Worm (Caenorhabditis elegans) whole organism, L4 larva: Measurements from ENCODE around the gene syx-16.

Experiments
- T26A8.4 ChIP-seq: fragments of 200-800 bp; sonication (Bioruptor generic); IDR thresholded peaks from 2 replicates; pipeline ENCODE4 v1.3.6; 2022; ENCODE audit warnings: missing genetic modification characterization, missing compliant biosample characterization
- cey-2 ChIP-seq: sonication (generic microtip); optimal IDR thresholded peaks from 3 replicates; lab custom pipeline; 2017; ENCODE audit warnings: missing genetic modification characterization, mild to moderate bottlenecking, missing compliant biosample characterization, antibody characterized with exemption, borderline replicate concordance; ENCODE audit not compliant: insufficient read depth
- daf-16 ChIP-seq, 3 experiments: sonication (generic microtip); optimal IDR thresholded peaks; 2 replicates each; lab custom pipeline; 2016 to 2017; ENCODE audit warnings: missing genetic modification characterization in 3 of 3, missing genetic modification reagents in 3 of 3, mild to moderate bottlenecking in 2 of 3, missing compliant biosample characterization in 2 of 3, missing biosample characterization in 1 of 3, moderate library complexity in 1 of 3
- nhr-11 ChIP-seq: fragments of 150-350 bp; optimal IDR thresholded peaks from 2 replicates; lab custom pipeline; 2014; ENCODE audit warnings: missing biosample characterization, missing genetic modification characterization
- nhr-237 ChIP-seq: sonication (generic microtip); optimal IDR thresholded peaks from 2 replicates; lab custom pipeline; 2017; ENCODE audit warnings: missing biosample characterization, missing genetic modification characterization
- nhr-25 ChIP-seq: sonication (generic microtip); optimal IDR thresholded peaks from 2 replicates; lab custom pipeline; 2017; ENCODE audit warnings: missing genetic modification characterization, mild to moderate bottlenecking, missing compliant biosample characterization, antibody characterized with exemption, moderate library complexity, borderline replicate concordance; ENCODE audit not compliant: insufficient read depth
- pha-4 ChIP-seq, 2 experiments: fragments of 150-350 bp in 1 of 2; fragments of 200-800 bp in 1 of 2; sonication (Bioruptor generic) in 1 of 2; IDR thresholded peaks in 1 of 2; optimal IDR thresholded peaks in 1 of 2; 2 replicates each; pipeline versions ENCODE4 v1.3.6 to Lab custom; 2014 to 2022; ENCODE audit warnings: missing genetic modification characterization in 2 of 2, missing genetic modification reagents in 2 of 2, missing biosample characterization in 1 of 2, missing compliant biosample characterization in 1 of 2
- skn-1 ChIP-seq: fragments of 150-350 bp; optimal IDR thresholded peaks from 2 replicates; lab custom pipeline; 2014; ENCODE audit warnings: missing biosample characterization, missing genetic modification characterization
- ztf-11 ChIP-seq: fragments of 150-350 bp; optimal IDR thresholded peaks from 2 replicates; lab custom pipeline; 2014; ENCODE audit warnings: missing biosample characterization, missing genetic modification characterization

DNA sequence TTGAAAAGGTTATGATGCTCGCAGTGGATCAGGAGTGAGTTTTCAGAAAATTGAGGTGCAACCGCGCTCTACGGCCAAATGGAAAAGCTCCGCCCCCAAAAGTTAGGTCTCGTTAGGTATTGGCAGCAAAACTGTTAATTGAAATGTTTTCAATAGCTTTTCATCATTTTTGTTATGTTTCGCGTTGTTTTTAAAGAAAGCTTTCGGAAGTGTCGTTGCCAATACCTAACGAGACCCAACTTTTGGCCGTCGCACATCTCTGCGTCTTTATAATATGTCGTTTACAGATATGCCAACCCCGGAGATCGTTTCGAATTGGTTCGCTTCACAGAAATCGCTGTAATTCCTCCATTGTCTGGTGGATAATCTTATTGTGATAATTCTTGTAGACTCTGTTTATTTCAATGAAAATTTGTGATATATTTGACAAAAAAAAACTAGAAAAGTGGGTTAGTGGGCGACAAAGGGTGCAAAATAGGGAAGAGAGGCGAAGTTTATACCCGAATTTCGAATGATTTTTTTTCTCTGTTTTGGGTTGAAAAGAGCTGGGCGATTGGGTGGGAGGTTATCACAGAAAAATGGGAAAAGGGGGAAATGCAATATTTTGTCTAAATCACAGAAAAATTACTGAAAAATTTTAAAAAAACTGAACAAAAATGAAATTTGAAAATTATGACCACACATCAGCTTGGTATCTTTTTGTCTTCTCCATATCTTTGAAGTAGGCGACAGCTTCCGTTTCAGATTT, 12.4 kb downstream of the syx-16 start:
- TF ChIP-seq nhr-25, result peak; percentile 27
- TF ChIP-seq nhr-11 (tag; lab: Kevin White, UChicago), result no peak
- TF ChIP-seq pha-4 (GFP tag; IDR thresholded peaks at IDR 0.05; lab: Robert Waterston, UW), result no peak; the same call in none of the 2 replicates
- TF ChIP-seq pha-4 (tag; optimal IDR thresholded peaks at IDR 0.05; lab: Kevin White, UChicago), result no peak
- no peak for TF ChIP-seq skn-1
- peak; percentile 71 for TF ChIP-seq T26A8.4 (GFP tag; lab: Robert Waterston, UW)
- no peak for TF ChIP-seq nhr-237 (tag; lab: Kevin White, UChicago)
- no peak for TF ChIP-seq cey-2
- no peak for TF ChIP-seq ztf-11 (tag; lab: Kevin White, UChicago)
- TF ChIP-seq daf-16 (GFP tag; optimal IDR thresholded peaks at IDR 0.05; lab: Kevin White, UChicago), result no peak
- peak; percentile 54 for TF ChIP-seq daf-16 (tag; optimal IDR thresholded peaks at IDR 0.05; lab: Kevin White, UChicago)
